Fruit fly (Drosophila melanogaster) whole organism, prepupa: ENCODE measurements around the gene CG10959.
A peak's percentile ranks its signal among the peaks of the same experiment; 100 is the strongest.

Source experiments
- CG10631 ChIP-seq: fragments of 200-800 bp; sonication (Bioruptor generic); optimal IDR thresholded peaks from 2 replicates; lab custom pipeline; 2016; ENCODE audit warnings: missing biosample characterization, missing genetic modification characterization
- CG10669 ChIP-seq: fragments of 200-800 bp; sonication (Bioruptor generic); optimal IDR thresholded peaks from 3 replicates; lab custom pipeline; 2018; ENCODE audit warnings: missing biosample characterization, mild to moderate bottlenecking, missing genetic modification characterization, moderate library complexity
- CG11762 ChIP-seq: fragments of 200-800 bp; sonication (Bioruptor generic); optimal IDR thresholded peaks from 3 replicates; lab custom pipeline; 2016; ENCODE audit warnings: missing biosample characterization, missing genetic modification characterization; ENCODE audit not compliant: insufficient read depth
- CG11902 ChIP-seq: fragments of 200-800 bp; sonication (Bioruptor generic); optimal IDR thresholded peaks from 3 replicates; lab custom pipeline; 2016; ENCODE audit warnings: missing biosample characterization, missing genetic modification characterization
- CG15336 ChIP-seq: fragments of 200-800 bp; sonication (Bioruptor generic); IDR thresholded peaks from 2 replicates; pipeline ENCODE4 v1.3.6; 2022; ENCODE audit warnings: missing biosample characterization, missing genetic modification characterization
- CG16779 ChIP-seq: fragments of 200-800 bp; sonication (Bioruptor generic); optimal IDR thresholded peaks from 3 replicates; lab custom pipeline; 2017; ENCODE audit warnings: missing biosample characterization, mild to moderate bottlenecking, missing genetic modification characterization
- CG3032 ChIP-seq: fragments of 200-800 bp; optimal IDR thresholded peaks from 2 replicates; lab custom pipeline; 2019; ENCODE audit warnings: missing biosample characterization, mild to moderate bottlenecking, missing genetic modification characterization, moderate library complexity
- CG31627 ChIP-seq: fragments of 200-800 bp; sonication (Bioruptor generic); optimal IDR thresholded peaks from 3 replicates; lab custom pipeline; 2016; ENCODE audit warnings: missing biosample characterization, missing genetic modification characterization
- CG3919 ChIP-seq: fragments of 200-800 bp; sonication (Bioruptor generic); optimal IDR thresholded peaks from 3 replicates; lab custom pipeline; 2016; ENCODE audit warnings: missing biosample characterization, missing genetic modification characterization
- CG4318 ChIP-seq: fragments of 200-800 bp; sonication (Bioruptor generic); optimal IDR thresholded peaks from 3 replicates; lab custom pipeline; 2017; ENCODE audit warnings: missing biosample characterization, mild to moderate bottlenecking, missing genetic modification characterization
- CG6163 ChIP-seq: fragments of 200-800 bp; sonication (Bioruptor generic); IDR thresholded peaks from 3 replicates; pipeline ENCODE4 v1.3.6; 2022; ENCODE audit warnings: missing biosample characterization, missing genetic modification characterization
- CG6276 ChIP-seq: fragments of 200-800 bp; sonication (Bioruptor generic); optimal IDR thresholded peaks from 2 replicates; lab custom pipeline; 2017; ENCODE audit warnings: missing biosample characterization, mild to moderate bottlenecking, missing genetic modification characterization
- CG6792 ChIP-seq: fragments of 200-800 bp; sonication (Bioruptor generic); optimal IDR thresholded peaks from 3 replicates; lab custom pipeline; 2016; ENCODE audit warnings: missing biosample characterization, missing genetic modification characterization
- CG6808 ChIP-seq: fragments of 200-800 bp; sonication (Bioruptor generic); optimal IDR thresholded peaks from 3 replicates; lab custom pipeline; 2017; ENCODE audit warnings: missing biosample characterization, missing genetic modification characterization, mild to moderate bottlenecking, moderate library complexity, missing genetic modification reagents
- CG8119 ChIP-seq: fragments of 200-800 bp; sonication (Bioruptor generic); IDR thresholded peaks from 3 replicates; pipeline ENCODE4 v1.3.6; 2022; ENCODE audit warnings: missing biosample characterization, missing genetic modification characterization
- CG8632 ChIP-seq: fragments of 200-800 bp; sonication (Bioruptor generic); optimal IDR thresholded peaks from 3 replicates; lab custom pipeline; 2016; ENCODE audit warnings: missing biosample characterization, missing genetic modification characterization
- CG9139 ChIP-seq: fragments of 200-800 bp; sonication (Bioruptor generic); optimal IDR thresholded peaks from 3 replicates; lab custom pipeline; 2017; ENCODE audit warnings: missing biosample characterization, mild to moderate bottlenecking, missing genetic modification characterization
- Eip75B ChIP-seq: fragments of 200-800 bp; sonication (Bioruptor generic); optimal IDR thresholded peaks from 3 replicates; lab custom pipeline; 2016; ENCODE audit warnings: missing biosample characterization, missing genetic modification characterization
- Eip78C ChIP-seq: fragments of 200-800 bp; sonication (Bioruptor generic); peaks from one replicate; lab custom pipeline; 2016; ENCODE audit warnings: missing biosample characterization, missing genetic modification characterization
- Ets21C ChIP-seq: fragments of 200-800 bp; sonication (Bioruptor generic); optimal IDR thresholded peaks from 3 replicates; lab custom pipeline; 2016; ENCODE audit warnings: missing biosample characterization, missing genetic modification characterization
- Ets96B ChIP-seq: fragments of 200-800 bp; optimal IDR thresholded peaks from 2 replicates; lab custom pipeline; 2019; ENCODE audit warnings: missing biosample characterization, mild to moderate bottlenecking, missing genetic modification characterization, moderate library complexity
- Gug ChIP-seq: fragments of 200-800 bp; sonication (Bioruptor generic); IDR thresholded peaks from 2 replicates; pipeline ENCODE4 v1.3.6; 2022; ENCODE audit warnings: missing biosample characterization, missing genetic modification characterization
- Hr38 ChIP-seq: sonication (Bioruptor generic); optimal IDR thresholded peaks from 2 replicates; lab custom pipeline; 2016; ENCODE audit warnings: missing biosample characterization, missing genetic modification characterization
- Hr39 ChIP-seq: fragments of 200-800 bp; sonication (Bioruptor generic); optimal IDR thresholded peaks from 2 replicates; lab custom pipeline; 2016; ENCODE audit warnings: missing biosample characterization, missing genetic modification characterization
- Hr4 ChIP-seq: fragments of 200-800 bp; sonication (Bioruptor generic); optimal IDR thresholded peaks from 3 replicates; lab custom pipeline; 2016; ENCODE audit warnings: missing biosample characterization, missing genetic modification characterization
- Met ChIP-seq: fragments of 200-800 bp; sonication (Bioruptor generic); optimal IDR thresholded peaks from 3 replicates; lab custom pipeline; 2016; ENCODE audit warnings: missing biosample characterization, missing genetic modification characterization
- OdsH ChIP-seq: fragments of 200-800 bp; sonication (Bioruptor generic); optimal IDR thresholded peaks from 3 replicates; lab custom pipeline; 2016; ENCODE audit warnings: missing biosample characterization, missing genetic modification characterization
- Smox ChIP-seq: fragments of 200-800 bp; sonication (Bioruptor generic); optimal IDR thresholded peaks from 3 replicates; lab custom pipeline; 2016; ENCODE audit warnings: missing biosample characterization, missing genetic modification characterization
- Sox102F ChIP-seq: fragments of 200-800 bp; sonication (Bioruptor generic); optimal IDR thresholded peaks from 2 replicates; lab custom pipeline; 2016; ENCODE audit warnings: missing biosample characterization, mild to moderate bottlenecking, missing genetic modification characterization
- Sox14 ChIP-seq: fragments of 200-800 bp; sonication (Bioruptor generic); optimal IDR thresholded peaks from 3 replicates; lab custom pipeline; 2016; ENCODE audit warnings: missing biosample characterization, missing genetic modification characterization
- Sox15 ChIP-seq: fragments of 200-800 bp; sonication (Bioruptor generic); optimal IDR thresholded peaks from 3 replicates; lab custom pipeline; 2016; ENCODE audit warnings: missing biosample characterization, missing genetic modification characterization
- achi ChIP-seq: fragments of 200-800 bp; sonication (Bioruptor generic); optimal IDR thresholded peaks from 3 replicates; lab custom pipeline; 2016; ENCODE audit warnings: missing biosample characterization, missing genetic modification characterization
- acj6 ChIP-seq: fragments of 200-800 bp; sonication (Bioruptor generic); optimal IDR thresholded peaks from 3 replicates; lab custom pipeline; 2016; ENCODE audit warnings: missing biosample characterization, missing genetic modification characterization
- cyc ChIP-seq: fragments of 200-800 bp; sonication (Bioruptor generic); optimal IDR thresholded peaks from 3 replicates; lab custom pipeline; 2016; ENCODE audit warnings: missing biosample characterization, missing genetic modification characterization
- dac ChIP-seq: fragments of 200-800 bp; sonication (Bioruptor generic); optimal IDR thresholded peaks from 2 replicates; lab custom pipeline; 2017; ENCODE audit warnings: missing biosample characterization, mild to moderate bottlenecking, missing genetic modification characterization
- dsx ChIP-seq: fragments of 200-800 bp; optimal IDR thresholded peaks from 3 replicates; lab custom pipeline; 2019; ENCODE audit warnings: missing biosample characterization, mild to moderate bottlenecking, missing genetic modification characterization, moderate library complexity; ENCODE audit not compliant: poor library complexity, severe bottlenecking
- eg ChIP-seq: fragments of 200-800 bp; sonication (Bioruptor generic); IDR thresholded peaks from 3 replicates; pipeline ENCODE4 v1.3.6; 2022; ENCODE audit warnings: missing biosample characterization, missing genetic modification characterization
- esn ChIP-seq: fragments of 200-800 bp; sonication (Bioruptor generic); optimal IDR thresholded peaks from 2 replicates; lab custom pipeline; 2016; ENCODE audit warnings: missing biosample characterization, mild to moderate bottlenecking, missing genetic modification characterization, moderate library complexity
- fd59A ChIP-seq: fragments of 200-800 bp; sonication (Bioruptor generic); optimal IDR thresholded peaks from 2 replicates; lab custom pipeline; 2017; ENCODE audit warnings: missing biosample characterization, mild to moderate bottlenecking, missing genetic modification characterization, missing genetic modification reagents
- fd85E ChIP-seq: fragments of 200-800 bp; sonication (Bioruptor generic); optimal IDR thresholded peaks from 3 replicates; lab custom pipeline; 2016; ENCODE audit warnings: missing biosample characterization, missing genetic modification characterization
- fkh ChIP-seq: fragments of 200-800 bp; sonication (Bioruptor generic); optimal IDR thresholded peaks from 3 replicates; lab custom pipeline; 2017; ENCODE audit warnings: missing biosample characterization, mild to moderate bottlenecking, missing genetic modification characterization, moderate library complexity
- lz ChIP-seq: fragments of 200-800 bp; sonication (Bioruptor generic); optimal IDR thresholded peaks from 3 replicates; lab custom pipeline; 2016; ENCODE audit warnings: missing biosample characterization, missing genetic modification characterization
- pdm3 ChIP-seq: fragments of 200-800 bp; sonication (Bioruptor generic); optimal IDR thresholded peaks from 3 replicates; lab custom pipeline; 2016; ENCODE audit warnings: missing biosample characterization, missing genetic modification characterization
- salr ChIP-seq, 2 experiments: fragments of 200-800 bp; sonication (Bioruptor generic); optimal IDR thresholded peaks; 3 replicates each; lab custom pipeline; 2016 to 2018; ENCODE audit warnings: missing biosample characterization in 2 of 2, missing genetic modification characterization in 2 of 2, mild to moderate bottlenecking in 1 of 2
- ss ChIP-seq, 2 experiments: fragments of 200-800 bp; sonication (Bioruptor generic); optimal IDR thresholded peaks; 2 replicates in 1 of 2; 3 replicates in 1 of 2; lab custom pipeline; 2017 to 2018; ENCODE audit warnings: mild to moderate bottlenecking in 2 of 2, missing biosample characterization in 2 of 2, missing genetic modification characterization in 2 of 2, moderate library complexity in 1 of 2
- svp ChIP-seq: fragments of 200-800 bp; sonication (Bioruptor generic); peaks from one replicate; lab custom pipeline; 2016; ENCODE audit warnings: missing biosample characterization, missing genetic modification characterization
- topi ChIP-seq: fragments of 200-800 bp; sonication (Bioruptor generic); optimal IDR thresholded peaks from 3 replicates; lab custom pipeline; 2016; ENCODE audit warnings: missing biosample characterization, missing genetic modification characterization

Gene CG10959

DNA sequence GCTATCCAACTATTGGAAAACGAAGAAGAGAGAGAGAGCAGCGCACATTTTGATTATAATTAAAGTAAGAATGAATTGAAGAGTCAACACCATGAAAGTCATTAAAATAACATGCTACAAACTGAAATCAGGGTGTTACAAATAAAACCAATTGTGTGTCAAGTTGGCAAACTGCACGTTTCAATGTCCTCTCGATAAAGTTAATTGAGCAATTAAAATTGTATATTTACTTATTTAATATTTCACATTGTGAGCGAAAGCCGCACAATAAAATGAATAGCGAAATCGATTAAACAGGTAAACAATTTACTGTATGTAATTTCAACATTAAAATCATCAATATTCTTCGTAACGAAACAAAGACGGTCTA lies 47.6 kb downstream of the CG10959 start (continued):
- TF ChIP-seq CG31627 (GFP tag; lab: Kevin White, UChicago) (peak; percentile 35), Sox14 (GFP tag; lab: Kevin White, UChicago) (no peak), esn (GFP tag; lab: Kevin White, UChicago) (peak; percentile 69), CG8119 (GFP tag; lab: Robert Waterston, UW) (no peak), dsx (GFP tag; lab: Kevin White, UChicago) (no peak), CG11762 (GFP tag; lab: Kevin White, UChicago) (no peak), CG6808 (GFP tag; lab: Kevin White, UChicago) (peak; percentile 38), Hr38 (GFP tag; lab: Kevin White, UChicago) (no peak), fd85E (GFP tag; lab: Kevin White, UChicago) (no peak), CG3919 (GFP tag; lab: Kevin White, UChicago) (peak; percentile 9), CG16779 (no peak)
- TF ChIP-seq, all 60 proteins: peak for 35

DNA sequence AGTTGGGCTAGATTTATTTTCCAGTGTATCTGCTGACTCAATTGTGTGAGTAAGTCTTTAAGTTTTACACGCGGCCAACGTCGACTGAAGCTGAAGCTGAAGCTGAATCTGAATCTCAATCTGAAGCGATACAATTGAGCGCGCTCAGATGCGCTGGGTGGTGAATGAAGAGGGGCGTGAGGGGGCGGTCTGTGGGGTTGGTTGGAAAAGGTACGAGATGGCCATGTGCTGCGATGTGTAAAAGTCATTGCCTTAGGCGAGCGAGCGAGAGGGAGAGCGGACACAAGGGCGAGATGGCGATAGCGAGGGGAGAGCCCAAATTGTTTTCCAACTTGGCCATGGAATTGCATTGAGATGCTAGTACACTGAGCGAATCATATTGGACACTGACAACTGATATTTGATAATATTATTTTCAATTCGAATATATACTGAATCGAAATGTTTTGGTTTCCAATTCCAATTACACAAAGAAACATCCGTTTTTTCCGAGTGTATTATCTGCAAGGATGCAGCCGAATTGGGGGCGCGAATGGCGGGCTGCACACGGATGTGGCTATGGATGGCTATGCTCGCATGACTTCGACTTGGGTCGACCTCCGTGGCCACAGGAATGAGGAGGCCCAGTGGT lies 48.1 kb downstream of the CG10959 start:
- peak; percentile 7 for TF ChIP-seq CG16779
- TF ChIP-seq CG10669: peak; percentile 64
- peak; percentile 62 for TF ChIP-seq Ets21C (GFP tag; lab: Kevin White, UChicago)
- TF ChIP-seq Ets96B (tag; lab: Kevin White, UChicago): peak; percentile 52
- peak; percentile 31 for TF ChIP-seq fd59A (GFP tag; lab: Kevin White, UChicago)
- TF ChIP-seq Smox: peak; percentile 67
- peak; percentile 85 for TF ChIP-seq eg (GFP tag; lab: Robert Waterston, UW)
- TF ChIP-seq Hr38 (GFP tag; lab: Kevin White, UChicago): no peak
- peak; percentile 70 for TF ChIP-seq acj6 (GFP tag; lab: Kevin White, UChicago)
- TF ChIP-seq Eip75B (GFP tag; lab: Kevin White, UChicago): peak; percentile 79
- TF ChIP-seq pdm3: peak; percentile 70
- TF ChIP-seq svp (GFP tag; lab: Kevin White, UChicago): peak; percentile 88
- peak; percentile 82 for TF ChIP-seq CG8119 (GFP tag; lab: Robert Waterston, UW)
- TF ChIP-seq CG15336 (GFP tag; lab: Robert Waterston, UW): peak; percentile 82
- TF ChIP-seq CG3032 (tag; lab: Kevin White, UChicago): peak; percentile 61
- peak; percentile 38 for TF ChIP-seq CG6276
- no peak for TF ChIP-seq fd85E (GFP tag; lab: Kevin White, UChicago)
- peak; percentile 69 for TF ChIP-seq CG10631 (GFP tag; lab: Kevin White, UChicago)
- peak; percentile 66 for TF ChIP-seq CG31627 (GFP tag; lab: Kevin White, UChicago)
- TF ChIP-seq OdsH: peak; percentile 66
- peak; percentile 91 for TF ChIP-seq CG6163 (GFP tag; lab: Robert Waterston, UW)
- peak; percentile 69 for TF ChIP-seq Gug (GFP tag; lab: Robert Waterston, UW)
- TF ChIP-seq salr (GFP tag; optimal IDR thresholded peaks at IDR 0.05; lab: Kevin White, UChicago): peak; percentile 26 to 39
- peak; percentile 60 for TF ChIP-seq CG11902 (GFP tag; lab: Kevin White, UChicago)
- peak; percentile 73 for TF ChIP-seq cyc
- peak; percentile 53 for TF ChIP-seq CG8632 (GFP tag; lab: Kevin White, UChicago)
- TF ChIP-seq Sox15 (GFP tag; lab: Kevin White, UChicago): peak; percentile 57
- TF ChIP-seq Hr4 (GFP tag; lab: Kevin White, UChicago): peak; percentile 59
- peak; percentile 31 for TF ChIP-seq dac (GFP tag; lab: Kevin White, UChicago)
- no peak for TF ChIP-seq fkh (GFP tag; lab: Kevin White, UChicago)
- peak; percentile 41 for TF ChIP-seq CG4318
- TF ChIP-seq CG9139: peak; percentile 35
- peak; percentile 82 for TF ChIP-seq CG3919 (GFP tag; lab: Kevin White, UChicago)
- peak; percentile 76 for TF ChIP-seq Sox14 (GFP tag; lab: Kevin White, UChicago)
- peak; percentile 71 for TF ChIP-seq CG6792 (GFP tag; lab: Kevin White, UChicago)
- peak; percentile 29 for TF ChIP-seq CG6808 (GFP tag; lab: Kevin White, UChicago)
- TF ChIP-seq CG11762 (GFP tag; lab: Kevin White, UChicago): peak; percentile 65
- peak; percentile 93 for TF ChIP-seq Eip78C
- TF ChIP-seq topi (GFP tag; lab: Kevin White, UChicago): peak; percentile 78
- peak; percentile 70 for TF ChIP-seq lz (GFP tag; lab: Kevin White, UChicago)
- TF ChIP-seq achi: peak; percentile 70
- peak; percentile 36 to 39 for TF ChIP-seq ss (GFP tag; optimal IDR thresholded peaks at IDR 0.05; lab: Kevin White, UChicago)
- peak; percentile 80 for TF ChIP-seq Met
- TF ChIP-seq Sox102F (GFP tag; lab: Kevin White, UChicago): peak; percentile 65
- TF ChIP-seq Hr39: peak; percentile 76
